Fruit fly (Drosophila melanogaster): ENCODE measurements around the gene PRL-1.

PRL-1 gene

dm6 chr2L:16267159-16268065, 10.0 kb upstream of the PRL-1 start (continued):
- TF ChIP-seq CG6792 (GFP tag; optimal IDR thresholded peaks at IDR 0.05), result peak; percentile 13
- peak; percentile 44 for TF ChIP-seq OdsH (GFP tag; optimal IDR thresholded peaks at IDR 0.05)

DNA sequence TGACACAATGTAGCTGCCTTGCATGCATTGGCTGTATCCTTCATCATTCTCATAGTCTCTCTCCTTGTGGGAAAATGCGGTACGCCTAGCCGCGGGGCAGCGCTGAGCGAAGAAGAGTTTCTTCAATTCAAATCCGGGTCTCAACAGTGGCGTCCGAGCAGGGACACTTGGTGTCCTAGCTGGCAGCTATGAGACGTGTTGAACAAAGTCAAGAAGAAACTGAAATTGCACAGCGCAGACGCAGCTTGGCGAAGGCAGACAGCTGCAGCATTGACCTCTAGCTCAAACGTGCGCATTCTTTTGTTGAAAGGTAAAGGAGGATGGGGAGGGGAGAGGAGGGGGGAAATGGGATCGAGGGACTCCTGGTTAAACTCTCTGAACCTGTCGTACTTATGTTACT, 6.3 kb upstream of the PRL-1 start:
- no peak for TF ChIP-seq Gug (GFP tag; IDR thresholded peaks at IDR 0.05)
- no peak for TF ChIP-seq achi (GFP tag; optimal IDR thresholded peaks at IDR 0.05)
- TF ChIP-seq fkh (GFP tag; optimal IDR thresholded peaks at IDR 0.05), result no peak
- no peak for TF ChIP-seq ss (GFP tag; optimal IDR thresholded peaks at IDR 0.05)
- no peak for TF ChIP-seq acj6 (GFP tag; optimal IDR thresholded peaks at IDR 0.05)

- TF ChIP-seq CG32006 (GFP tag; optimal IDR thresholded peaks at IDR 0.05) (no peak), esn (GFP tag; optimal IDR thresholded peaks at IDR 0.05) (no peak), CG31627 (GFP tag; optimal IDR thresholded peaks at IDR 0.05) (no peak), achi (GFP tag; optimal IDR thresholded peaks at IDR 0.05) (peak; percentile 61), Eip78C (GFP tag) (peak; percentile 55), Sox14 (GFP tag; optimal IDR thresholded peaks at IDR 0.05) (peak; percentile 35), net (GFP tag; optimal IDR thresholded peaks at IDR 0.05) (peak; percentile 46), fd59A (GFP tag; optimal IDR thresholded peaks at IDR 0.05) (no peak), CG10631 (GFP tag; optimal IDR thresholded peaks at IDR 0.05) (peak; percentile 15), CG8119 (GFP tag; IDR thresholded peaks at IDR 0.05) (no peak), Hr4 (GFP tag; optimal IDR thresholded peaks at IDR 0.05) (peak; percentile 71), salr (GFP tag; optimal IDR thresholded peaks at IDR 0.05) (peak in 1 of 2 experiments; percentile 51), fkh (GFP tag; optimal IDR thresholded peaks at IDR 0.05) (peak; percentile 5), OdsH (GFP tag; optimal IDR thresholded peaks at IDR 0.05) (peak; percentile 42), Hr39 (GFP tag; optimal IDR thresholded peaks at IDR 0.05) (no peak)
Measured at dm6 chr2L:16261576-16262217, 4.3 kb upstream of the PRL-1 start, which contains the start of the genes twe and CG4935. twe (minus strand) TSS chr2L:16261877. CG4935 (plus strand) TSS chr2L:16262141.

- TF ChIP-seq achi (GFP tag; optimal IDR thresholded peaks at IDR 0.05), result no peak
- TF ChIP-seq fkh (GFP tag; optimal IDR thresholded peaks at IDR 0.05), result peak; percentile 32
- TF ChIP-seq CG11294 (GFP tag; IDR thresholded peaks at IDR 0.05), result no peak
Measured at dm6 chr2L:16256118-16256435, 1.3 kb downstream of the PRL-1 start.

- TF ChIP-seq fd59A (GFP tag; optimal IDR thresholded peaks at IDR 0.05) (no peak), CG7368 (GFP tag; optimal IDR thresholded peaks at IDR 0.05) (no peak), CG32006 (GFP tag; optimal IDR thresholded peaks at IDR 0.05) (no peak), fkh (GFP tag; optimal IDR thresholded peaks at IDR 0.05) (peak; percentile 25), Sox15 (GFP tag; optimal IDR thresholded peaks at IDR 0.05) (no peak), CG6792 (GFP tag; optimal IDR thresholded peaks at IDR 0.05) (no peak), CG8319 (GFP tag; optimal IDR thresholded peaks at IDR 0.05) (no peak), CG6808 (GFP tag; optimal IDR thresholded peaks at IDR 0.05) (peak; percentile 59), Eip93F (GFP tag; optimal IDR thresholded peaks at IDR 0.05) (peak; percentile 2), Sox102F (GFP tag; optimal IDR thresholded peaks at IDR 0.05) (peak; percentile 3), salr (GFP tag; optimal IDR thresholded peaks at IDR 0.05) (no peak), CG10631 (GFP tag; optimal IDR thresholded peaks at IDR 0.05) (no peak), ss (GFP tag; optimal IDR thresholded peaks at IDR 0.05) (peak; percentile 46 to 69), CG6854 (GFP tag; optimal IDR thresholded peaks at IDR 0.05) (peak; percentile 51), Blimp-1 (GFP tag; optimal IDR thresholded peaks at IDR 0.05) (peak; percentile 75), CG6163 (GFP tag; IDR thresholded peaks at IDR 0.05) (no peak), CG9139 (GFP tag; optimal IDR thresholded peaks at IDR 0.05) (peak; percentile 35), vri (GFP tag; optimal IDR thresholded peaks at IDR 0.05) (peak; percentile 96), CG1621 (tag; optimal IDR thresholded peaks at IDR 0.05) (peak; percentile 64), spab (GFP tag; optimal IDR thresholded peaks at IDR 0.05) (peak; percentile 23), topi (GFP tag; optimal IDR thresholded peaks at IDR 0.05) (no peak), cyc (GFP tag; optimal IDR thresholded peaks at IDR 0.05) (no peak), Ets96B (tag; optimal IDR thresholded peaks at IDR 0.05) (peak; percentile 22), CG10669 (GFP tag; optimal IDR thresholded peaks at IDR 0.05) (no peak), eg (GFP tag; IDR thresholded peaks at IDR 0.05) (no peak)
Measured at dm6 chr2L:16255232-16256117, 1.9 kb downstream of the PRL-1 start.
